ENCODE assay signal across 1 fruit fly cellular context in genomic region chrX:6874918-6875454, dm6.
A peak's percentile ranks its signal among the peaks of the same experiment; 100 is the strongest.
TF ChIP-seq lines count a peak whose summit lies in the region.

No protein-coding gene starts in this region.

TF ChIP-seq in whole organism, embryonic, 481 proteins besides CTCF, POLR2A, EP300 and RAD21 (continued from another document):
- no peak for TF ChIP-seq salm (tag; optimal IDR thresholded peaks at IDR 0.05; lab: Kevin White, UChicago)
- no peak for TF ChIP-seq hth (optimal IDR thresholded peaks at IDR 0.05; lab: Kevin White, UChicago)
- TF ChIP-seq Rfx (GFP tag; IDR thresholded peaks at IDR 0.05; lab: Robert Waterston, UW), result 0 out of 2 replicates have a peak, but pooled peaks have one; percentile 18
- TF ChIP-seq dmrt11E (tag; optimal IDR thresholded peaks at IDR 0.05; lab: Kevin White, UChicago), result no peak
- no peak for TF ChIP-seq Vsx1 (GFP tag; optimal IDR thresholded peaks at IDR 0.05; lab: Kevin White, UChicago)
- peak; percentile 30 for TF ChIP-seq CG8924 (tag; optimal IDR thresholded peaks at IDR 0.05; lab: Kevin White, UChicago)
- no peak for TF ChIP-seq CG14441 (GFP tag; IDR thresholded peaks at IDR 0.05; lab: Robert Waterston, UW)
- TF ChIP-seq lbe (GFP tag; optimal IDR thresholded peaks at IDR 0.05; lab: Kevin White, UChicago), result no peak
- peak; percentile 25; the same call in 1 of the 2 replicates for TF ChIP-seq CG31441 (GFP tag; IDR thresholded peaks at IDR 0.05; lab: Robert Waterston, UW)
- TF ChIP-seq jumu (GFP tag; optimal IDR thresholded peaks at IDR 0.05; lab: Kevin White, UChicago), result no peak
- no peak for TF ChIP-seq croc (GFP tag; conservative IDR thresholded peaks at IDR 0.05; lab: Robert Waterston, UW)
- no peak for TF ChIP-seq ATbp (GFP tag; optimal IDR thresholded peaks at IDR 0.05; lab: Kevin White, UChicago)
- TF ChIP-seq CG7271 (tag; optimal IDR thresholded peaks at IDR 0.05; lab: Kevin White, UChicago), result no peak
- TF ChIP-seq CG12769 (tag; optimal IDR thresholded peaks at IDR 0.05; lab: Kevin White, UChicago), result peak; percentile 18
- peak; percentile 25 for TF ChIP-seq Meics (GFP tag; optimal IDR thresholded peaks at IDR 0.05; lab: Kevin White, UChicago)
- TF ChIP-seq cwo (GFP tag; optimal IDR thresholded peaks at IDR 0.05; lab: Kevin White, UChicago), result no peak
- TF ChIP-seq CG17328 (GFP tag; IDR thresholded peaks at IDR 0.05; lab: Robert Waterston, UW), result no peak
- TF ChIP-seq knrl (GFP tag; IDR thresholded peaks at IDR 0.05; lab: Robert Waterston, UW; ENCODE audit: partially characterized antibody), result 0 out of 3 replicates have a peak, but pooled peaks have one; percentile 6
- TF ChIP-seq lab (GFP tag; optimal IDR thresholded peaks at IDR 0.05; lab: Kevin White, UChicago), result no peak
- no peak for TF ChIP-seq ftz-f1 (GFP tag; optimal IDR thresholded peaks at IDR 0.05; lab: Kevin White, UChicago)
- peak; percentile 23 for TF ChIP-seq sd (tag; optimal IDR thresholded peaks at IDR 0.05; lab: Kevin White, UChicago)
- no peak for TF ChIP-seq br (optimal IDR thresholded peaks at IDR 0.05; lab: Kevin White, UChicago)
- TF ChIP-seq grau (tag; optimal IDR thresholded peaks at IDR 0.05; lab: Kevin White, UChicago), result peak; percentile 16
- no peak for TF ChIP-seq gcm2 (GFP tag; optimal IDR thresholded peaks at IDR 0.05; lab: Kevin White, UChicago)
